Worm (Caenorhabditis elegans) whole organism, L4/young adult: ENCODE measurements around the gene dmsr-12.

ENCODE experiments used
- W03F9.2 ChIP-seq: fragments of 150-350 bp; optimal IDR thresholded peaks from 2 replicates; lab custom pipeline; 2014; ENCODE audit warnings: missing biosample characterization, missing genetic modification characterization
- dao-5 ChIP-seq: sonication (generic microtip); optimal IDR thresholded peaks from 2 replicates; lab custom pipeline; 2016; ENCODE audit warnings: missing genotype, missing genetic modification characterization, moderate library complexity, missing compliant biosample characterization
- him-1 ChIP-seq: sonication (generic microtip); optimal IDR thresholded peaks from 2 replicates; lab custom pipeline; 2016; ENCODE audit warnings: missing genotype, missing genetic modification reagents, missing genetic modification characterization, missing compliant biosample characterization

Gene dmsr-12

ce11 chrV:6821509-6821908 lies 15.3 kb upstream of the dmsr-12 start, which contains the start of gene T15B7.8:
Gene T15B7.8 (plus strand): TSS chrV:6821809.
- TF ChIP-seq him-1 (tag; lab: Kevin White, UChicago) = no peak
- no peak for TF ChIP-seq dao-5 (tag; lab: Kevin White, UChicago)
- no peak for TF ChIP-seq W03F9.2 (tag; lab: Kevin White, UChicago)

ce11 chrV:6819812-6820211 lies 13.6 kb upstream of the dmsr-12 start, which contains the start of gene dmsr-13:
Gene dmsr-13 (minus strand): TSS chrV:6819912.
- TF ChIP-seq dao-5 (tag; lab: Kevin White, UChicago) (no peak), him-1 (tag; lab: Kevin White, UChicago) (no peak), W03F9.2 (tag; lab: Kevin White, UChicago) (no peak)

DNA sequence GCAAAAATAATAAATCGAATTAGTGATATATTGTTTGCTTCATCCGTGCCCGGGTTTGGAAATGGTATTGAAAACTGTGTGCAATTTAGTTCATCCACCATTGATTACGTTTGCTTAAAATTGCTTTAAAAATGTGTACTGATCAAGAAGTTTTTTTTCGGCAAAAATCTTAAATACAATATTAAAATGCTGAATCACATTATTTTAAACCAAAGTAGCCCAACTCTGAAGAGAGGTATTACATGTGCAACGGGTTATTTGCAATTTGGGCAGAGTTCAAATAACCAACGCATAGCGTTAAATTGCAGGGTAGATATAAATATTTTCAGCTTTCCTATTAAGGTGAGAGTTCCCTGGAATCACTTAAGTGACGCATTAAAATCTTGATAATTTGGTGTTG lies 10.9 kb upstream of the dmsr-12 start, which contains the start of gene dmsr-14:
Gene dmsr-14, minus strand, starts transcription at position 101 of the 400 bp plus-strand sequence.
- TF ChIP-seq W03F9.2 (tag; lab: Kevin White, UChicago) = no peak
- TF ChIP-seq dao-5 (tag; lab: Kevin White, UChicago) = no peak
- no peak for TF ChIP-seq him-1 (tag; lab: Kevin White, UChicago)

DNA sequence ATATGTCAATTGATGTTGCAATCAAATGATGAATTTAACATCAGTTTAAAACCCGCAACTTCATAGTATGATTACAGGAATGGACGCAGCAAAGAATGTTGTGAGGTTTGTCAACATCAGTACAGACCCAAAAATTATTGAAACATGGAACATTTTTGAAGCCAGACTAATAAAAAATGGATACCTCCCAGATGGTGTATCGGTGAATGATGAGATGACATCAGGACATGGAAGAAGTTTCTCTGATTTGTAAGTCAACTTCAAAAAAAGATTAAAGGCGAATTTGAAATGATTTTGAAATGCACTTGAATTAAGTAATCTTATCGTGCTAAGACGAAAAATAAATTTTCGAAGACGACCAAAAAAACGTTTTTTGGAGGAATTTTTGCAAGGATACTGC lies 7.6 kb upstream of the dmsr-12 start:
- no peak for TF ChIP-seq him-1 (tag; lab: Kevin White, UChicago)
- TF ChIP-seq dao-5 (tag; lab: Kevin White, UChicago) = no peak
- TF ChIP-seq W03F9.2 (tag; lab: Kevin White, UChicago) = no peak

DNA sequence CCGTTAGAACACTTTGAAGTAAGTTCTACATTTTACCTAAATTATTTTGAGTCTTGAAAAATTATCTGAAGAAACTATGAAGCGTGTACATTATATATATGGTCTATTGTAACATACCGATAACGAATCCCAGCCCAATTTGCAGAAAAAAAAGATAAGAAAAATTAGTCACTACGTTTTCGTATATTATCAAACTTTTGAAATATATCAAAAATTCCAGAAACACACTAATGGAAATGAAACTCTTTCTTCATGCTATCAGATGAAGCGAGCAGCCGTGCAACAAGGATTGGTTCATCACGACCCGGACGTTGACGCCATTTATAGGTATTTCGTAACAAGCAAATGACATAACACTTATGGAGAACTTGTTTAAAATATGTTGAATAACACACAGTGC lies 5.6 kb upstream of the dmsr-12 start:
- TF ChIP-seq dao-5 (tag; lab: Kevin White, UChicago) (no peak), W03F9.2 (tag; lab: Kevin White, UChicago) (no peak), him-1 (tag; lab: Kevin White, UChicago) (no peak)

DNA sequence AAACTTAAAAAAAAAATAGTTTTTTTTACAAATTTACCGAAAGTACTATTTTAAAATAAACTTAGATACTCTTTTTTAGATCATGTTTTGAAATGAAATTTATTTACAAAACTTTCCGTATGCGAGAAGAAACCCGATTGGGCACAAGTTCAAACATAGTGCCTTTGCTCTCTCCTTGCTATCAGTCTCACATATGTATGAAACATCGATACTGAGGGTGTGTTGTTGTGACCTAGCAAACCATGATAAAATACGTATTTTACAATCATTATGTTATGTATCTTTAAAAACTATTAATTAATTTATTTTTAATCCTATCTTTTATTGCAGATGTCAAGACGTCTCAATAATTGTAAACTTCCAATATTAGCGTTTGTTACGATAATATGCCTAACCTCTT lies 3.9 kb upstream of the dmsr-12 start:
- TF ChIP-seq him-1 (tag; lab: Kevin White, UChicago) = no peak
- TF ChIP-seq dao-5 (tag; lab: Kevin White, UChicago) = no peak
- no peak for TF ChIP-seq W03F9.2 (tag; lab: Kevin White, UChicago)

DNA sequence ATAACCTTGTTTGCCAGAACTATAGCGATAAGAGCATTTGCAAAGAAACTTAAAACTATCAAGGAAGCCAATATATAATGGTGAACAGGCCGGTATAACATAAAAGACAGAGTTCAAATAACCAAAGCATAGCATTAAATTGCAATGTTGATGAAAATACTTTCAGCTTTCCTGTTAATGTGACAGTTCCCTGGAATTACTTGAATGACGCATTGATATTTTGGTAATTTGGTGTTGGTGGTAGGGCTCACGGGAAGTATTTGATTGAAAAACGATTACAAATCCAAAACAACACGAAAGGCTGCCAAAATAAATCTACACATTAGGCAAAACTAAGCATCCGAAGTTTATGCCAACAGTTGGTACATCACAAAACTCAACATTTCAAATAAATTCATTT lies 2.7 kb upstream of the dmsr-12 start, which contains the start of gene dmsr-16:
Gene dmsr-16, minus strand, starts transcription at position 101 of the 400 bp plus-strand sequence.
- TF ChIP-seq him-1 (tag; lab: Kevin White, UChicago) (no peak), W03F9.2 (tag; lab: Kevin White, UChicago) (no peak), dao-5 (tag; lab: Kevin White, UChicago) (no peak)

- TF ChIP-seq dao-5 (tag; lab: Kevin White, UChicago) (no peak), him-1 (tag; lab: Kevin White, UChicago) (no peak), W03F9.2 (tag; lab: Kevin White, UChicago) (no peak)
Measured at ce11 chrV:6803992-6804391, 2.2 kb downstream of the dmsr-12 start, which contains the start of gene dmsr-11. Gene dmsr-11 (minus strand): TSS chrV:6804092.

ce11 chrV:6801850-6802249 lies 4.4 kb downstream of the dmsr-12 start, which contains the start of gene dmsr-10:
Gene dmsr-10 (minus strand): TSS chrV:6801950.
- no peak for TF ChIP-seq dao-5 (tag; lab: Kevin White, UChicago)
- no peak for TF ChIP-seq him-1 (tag; lab: Kevin White, UChicago)
- no peak for TF ChIP-seq W03F9.2 (tag; lab: Kevin White, UChicago)

ce11 chrV:6799564-6799963 lies 6.7 kb downstream of the dmsr-12 start, which contains the start of gene dmsr-9:
Gene dmsr-9 (minus strand): TSS chrV:6799664.
- TF ChIP-seq him-1 (tag; lab: Kevin White, UChicago) (no peak), W03F9.2 (tag; lab: Kevin White, UChicago) (no peak), dao-5 (tag; lab: Kevin White, UChicago) (no peak)

DNA sequence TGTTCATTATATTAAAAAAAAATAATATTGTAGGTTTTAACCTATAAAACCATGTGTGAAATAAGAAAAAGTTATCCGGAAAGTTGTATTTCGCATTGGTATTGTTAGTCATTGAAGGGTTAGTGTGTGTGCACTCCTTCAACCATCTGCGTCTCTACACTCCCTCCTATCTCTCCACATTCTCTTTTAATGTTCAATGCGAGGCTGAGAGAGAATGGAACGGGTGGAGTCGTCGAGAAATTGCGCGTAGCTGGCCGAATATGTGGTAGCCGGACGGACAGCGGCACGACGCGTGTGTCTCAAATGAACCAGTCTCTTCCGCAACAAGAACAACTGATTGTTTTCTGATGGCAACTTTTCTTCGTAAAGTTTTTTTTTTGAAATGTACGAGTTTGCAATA lies 9.3 kb downstream of the dmsr-12 start:
- TF ChIP-seq W03F9.2 (tag; lab: Kevin White, UChicago) (no peak), dao-5 (tag; lab: Kevin White, UChicago) (no peak), him-1 (tag; lab: Kevin White, UChicago) (no peak)

- no peak for TF ChIP-seq W03F9.2 (tag; lab: Kevin White, UChicago)
- no peak for TF ChIP-seq dao-5 (tag; lab: Kevin White, UChicago)
- TF ChIP-seq him-1 (tag; lab: Kevin White, UChicago) = no peak
Measured at ce11 chrV:6796264-6796663, 10.0 kb downstream of the dmsr-12 start.

DNA sequence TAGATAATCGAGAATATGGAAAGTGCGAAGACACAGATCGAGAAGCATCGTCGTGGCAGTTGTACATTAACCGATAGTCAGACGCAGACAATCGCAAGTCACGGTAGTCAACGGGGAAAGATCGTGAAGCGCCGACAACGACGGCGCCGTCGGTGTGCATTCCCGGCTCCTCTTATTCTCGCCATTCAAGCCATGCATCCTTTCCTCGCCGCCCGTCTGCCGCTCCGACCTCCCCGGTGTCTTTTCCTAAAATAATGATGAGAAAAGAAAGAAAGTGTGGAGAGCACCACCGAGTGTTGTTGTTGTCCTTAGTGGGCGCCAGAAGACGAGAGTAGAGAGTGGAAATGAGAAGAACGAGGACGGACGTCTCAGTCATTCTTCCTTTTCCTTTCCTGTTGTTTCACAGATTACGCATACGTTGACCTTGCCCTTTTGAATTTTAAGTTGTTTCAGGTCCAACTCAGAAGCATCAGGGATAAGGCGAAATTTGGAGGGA lies 12.4 kb downstream of the dmsr-12 start, which contains the start of gene ZC404.1:
Gene ZC404.1, plus strand, starts transcription at position 446 of the 496 bp plus-strand sequence.
- TF ChIP-seq W03F9.2 (tag; lab: Kevin White, UChicago) (no peak), him-1 (tag; lab: Kevin White, UChicago) (no peak), dao-5 (tag; lab: Kevin White, UChicago) (no peak)

DNA sequence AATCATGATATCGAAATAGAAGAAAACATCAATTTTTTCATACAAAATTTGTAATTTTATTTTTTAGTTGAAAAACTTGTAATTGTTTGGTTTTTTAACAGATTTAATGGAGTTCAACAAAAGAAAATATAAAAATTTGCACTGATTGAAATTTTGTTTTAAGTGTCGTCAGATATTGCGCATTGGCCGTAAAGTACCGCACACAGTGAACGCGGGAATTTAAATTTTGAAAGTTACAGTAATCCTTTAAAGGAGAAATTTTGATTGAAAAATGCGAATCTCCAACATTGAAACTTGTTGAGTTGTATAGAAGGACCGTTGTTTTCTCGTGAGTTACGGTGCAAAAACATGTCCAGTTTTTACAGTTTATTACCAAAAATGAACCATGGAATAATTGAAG lies 13.3 kb downstream of the dmsr-12 start:
- TF ChIP-seq him-1 (tag; lab: Kevin White, UChicago) (no peak), W03F9.2 (tag; lab: Kevin White, UChicago) (no peak), dao-5 (tag; lab: Kevin White, UChicago) (no peak)
